Worm (Caenorhabditis elegans) whole organism, midembryonic: ENCODE measurements around the gene str-233.

Experiments
- T22C8.4 ChIP-seq: fragments of 200-800 bp; sonication (Bioruptor generic); IDR thresholded peaks from 2 replicates; pipeline ENCODE4 v1.3.6; 2022; ENCODE audit warnings: missing genetic modification characterization, missing compliant biosample characterization
- cog-1 ChIP-seq: sonication (generic microtip); optimal IDR thresholded peaks from 2 replicates; lab custom pipeline; 2016; ENCODE audit warnings: missing genetic modification characterization, missing compliant biosample characterization
- flt-1 ChIP-seq: fragments of 200-800 bp; sonication (Bioruptor generic); IDR thresholded peaks from 2 replicates; pipeline ENCODE4 v1.3.6; 2022; ENCODE audit warnings: missing genetic modification characterization, missing compliant biosample characterization
- klf-2 ChIP-seq: fragments of 200-800 bp; sonication (Bioruptor generic); conservative IDR thresholded peaks from 2 replicates; pipeline ENCODE4 v1.3.6; 2022; ENCODE audit warnings: missing genetic modification reagents, missing genetic modification characterization, missing compliant biosample characterization
- med-1 ChIP-seq: sonication (generic microtip); optimal IDR thresholded peaks from 2 replicates; lab custom pipeline; 2017; ENCODE audit warnings: missing genetic modification characterization, mild to moderate bottlenecking, missing compliant biosample characterization, antibody characterized with exemption, missing genetic modification reagents; ENCODE audit not compliant: insufficient read depth
- ref-1 ChIP-seq: fragments of 200-800 bp; sonication (Bioruptor generic); conservative IDR thresholded peaks from 2 replicates; pipeline ENCODE4 v1.3.6; 2022; ENCODE audit warnings: missing genetic modification reagents, missing genetic modification characterization, missing compliant biosample characterization
- tab-1 ChIP-seq: fragments of 200-800 bp; sonication (Bioruptor generic); IDR thresholded peaks from 2 replicates; pipeline ENCODE4 v1.3.6; 2022; ENCODE audit warnings: missing genetic modification characterization, missing compliant biosample characterization
- ztf-23 ChIP-seq: fragments of 200-800 bp; sonication (Bioruptor generic); IDR thresholded peaks from 2 replicates; pipeline ENCODE4 v1.3.6; 2022; ENCODE audit warnings: missing genetic modification reagents, missing genetic modification characterization, missing compliant biosample characterization
- ztf-29 ChIP-seq: fragments of 200-800 bp; sonication (Bioruptor generic); IDR thresholded peaks from 2 replicates; pipeline ENCODE4 v1.3.6; 2022; ENCODE audit warnings: missing genetic modification reagents, missing genetic modification characterization, missing compliant biosample characterization

ce11 chrV:15982733-15983344 is 26.6 kb downstream of the str-233 start, which contains the start of the genes fbxa-99 and F36G9.13:
- TF ChIP-seq ref-1 (no peak), flt-1 (no peak), med-1 (no peak), cog-1 (tag; lab: Kevin White, UChicago) (no peak), ztf-23 (GFP tag; lab: Robert Waterston, UW) (no peak), ztf-29 (GFP tag; lab: Robert Waterston, UW) (no peak), T22C8.4 (GFP tag; lab: Robert Waterston, UW) (no peak), tab-1 (GFP tag; lab: Robert Waterston, UW) (no peak), klf-2 (GFP tag; lab: Robert Waterston, UW) (no peak)
